Worm (Caenorhabditis elegans): Measurements from ENCODE around the gene H23N18.5.

Gene H23N18.5

ce11 chrV:4889976-4890479 lies 22.2 kb downstream of the H23N18.5 start, which contains the start of gene T19H12.2 (continued):
- TF ChIP-seq lin-35 (GFP tag; optimal IDR thresholded peaks at IDR 0.05) (peak in 2 of 3 experiments; percentile 58 to 93), rcor-1 (GFP tag; IDR thresholded peaks at IDR 0.05) (peak; percentile 93), attf-3 (GFP tag; conservative IDR thresholded peaks at IDR 0.05) (peak; percentile 67), ceh-58 (GFP tag; IDR thresholded peaks at IDR 0.05) (no peak), Y67H2A.10 (GFP tag; conservative IDR thresholded peaks at IDR 0.05) (peak; percentile 50; the same call in 1 of the 2 replicates), B0019.2 (GFP tag; conservative IDR thresholded peaks at IDR 0.05) (peak; percentile 93), ets-4 (GFP tag; optimal IDR thresholded peaks at IDR 0.05) (no peak), dpl-1 (GFP tag; optimal IDR thresholded peaks at IDR 0.05) (peak; percentile 94), B0261.1 (tag; optimal IDR thresholded peaks at IDR 0.05) (no peak), F57C9.4 (tag; optimal IDR thresholded peaks at IDR 0.05) (no peak), repo-1 (tag; optimal IDR thresholded peaks at IDR 0.05) (no peak), C17E4.6 (GFP tag; IDR thresholded peaks at IDR 0.05) (peak; percentile 91), F22D6.2 (tag; optimal IDR thresholded peaks at IDR 0.05) (no peak), efl-1 (GFP tag; optimal IDR thresholded peaks at IDR 0.05) (peak; percentile 99), pha-4 (tag; optimal IDR thresholded peaks at IDR 0.05) (no peak), F57A8.1 (GFP tag; optimal IDR thresholded peaks at IDR 0.05) (no peak), tbp1 (GFP tag; optimal IDR thresholded peaks at IDR 0.05) (peak; percentile 66), F37B4.10 (GFP tag; IDR thresholded peaks at IDR 0.05) (no peak), snpc-4 (GFP tag; optimal IDR thresholded peaks at IDR 0.05) (peak; percentile 58), snpc-4 (tag; optimal IDR thresholded peaks at IDR 0.05) (peak in 3 of 4 experiments; percentile 32 to 70 (median 62)), cebp-2 (GFP tag; IDR thresholded peaks at IDR 0.05) (no peak), ekl-4 (GFP tag; IDR thresholded peaks at IDR 0.05) (peak; percentile 90), die-1 (tag; optimal IDR thresholded peaks at IDR 0.05) (no peak), cebp-1 (GFP tag; IDR thresholded peaks at IDR 0.05) (no peak), cebp-1 (tag; optimal IDR thresholded peaks at IDR 0.05) (no peak), zfh-2 (GFP tag; conservative IDR thresholded peaks at IDR 0.05) (no peak), snpc-1.3 (tag; optimal IDR thresholded peaks at IDR 0.05; ENCODE audit: insufficient read depth) (peak; percentile 86), ztf-28 (GFP tag; IDR thresholded peaks at IDR 0.05) (peak; percentile 94), fkh-3 (tag; optimal IDR thresholded peaks at IDR 0.05) (no peak), lin-40 (tag; optimal IDR thresholded peaks at IDR 0.05) (no peak), pbrm-1 (GFP tag; IDR thresholded peaks at IDR 0.05) (peak; percentile 80), ceh-40 (GFP tag; IDR thresholded peaks at IDR 0.05) (no peak), him-1 (tag; optimal IDR thresholded peaks at IDR 0.05) (peak; percentile 80), snpc-3.4 (tag; optimal IDR thresholded peaks at IDR 0.05) (peak; percentile 93), ztf-26 (tag; optimal IDR thresholded peaks at IDR 0.05) (no peak), atf-7 (tag; optimal IDR thresholded peaks at IDR 0.05) (no peak), ztf-3 (GFP tag; optimal IDR thresholded peaks at IDR 0.05) (no peak), rec-8 (tag; optimal IDR thresholded peaks at IDR 0.05) (no peak), Y53F4B.3 (GFP tag; IDR thresholded peaks at IDR 0.05) (no peak), F39B2.1 (GFP tag; IDR thresholded peaks at IDR 0.05) (0 out of 2 replicates have a peak, but pooled peaks have one; percentile 54), F52B5.7 (tag; optimal IDR thresholded peaks at IDR 0.05) (no peak), unc-130 (GFP tag; optimal IDR thresholded peaks at IDR 0.05) (peak; percentile 83), ceh-91 (GFP tag; IDR thresholded peaks at IDR 0.05) (peak; percentile 99), hmg-1.2 (GFP tag; IDR thresholded peaks at IDR 0.05) (peak; percentile 74), nfyb-1 (GFP tag; IDR thresholded peaks at IDR 0.05) (peak; percentile 59; the same call in 1 of the 2 replicates), sea-2 (GFP tag; IDR thresholded peaks at IDR 0.05) (no peak), lir-1 (GFP tag; conservative IDR thresholded peaks at IDR 0.05) (peak; percentile 71; the same call in 1 of the 2 replicates), F49E8.2 (tag; optimal IDR thresholded peaks at IDR 0.05; ENCODE audit: insufficient read depth) (peak; percentile 91), Y56A3A.18 (GFP tag; IDR thresholded peaks at IDR 0.05) (no peak)

All from whole organism, young adult.